Fruit fly (Drosophila melanogaster): ENCODE results near the gene Elys.

DNA sequence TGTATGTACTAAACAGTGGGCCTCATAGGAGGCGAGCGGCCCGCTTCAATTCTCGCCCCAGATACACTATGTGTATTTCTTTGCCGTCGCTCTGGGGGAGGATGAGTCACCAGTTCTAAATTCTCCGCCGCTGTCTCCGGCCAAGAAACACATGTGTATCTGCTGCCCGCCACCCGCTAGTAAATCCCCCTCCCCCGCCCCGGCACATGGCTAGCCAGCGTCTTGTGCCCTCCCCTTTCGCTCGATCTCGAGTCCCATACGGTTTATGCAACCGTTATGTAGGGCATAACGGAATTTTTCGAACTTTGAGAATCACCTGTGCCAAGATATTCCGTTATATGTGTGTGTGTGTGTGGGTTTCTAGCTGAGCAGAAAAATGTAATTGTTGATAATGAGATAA is 46.2 kb upstream of the Elys start:
- TF ChIP-seq CG15336 (GFP tag; IDR thresholded peaks at IDR 0.05), result no peak
- no peak for TF ChIP-seq dac (GFP tag; optimal IDR thresholded peaks at IDR 0.05)
- TF ChIP-seq Hr38 (GFP tag; optimal IDR thresholded peaks at IDR 0.05), result no peak
- TF ChIP-seq pdm3 (GFP tag; optimal IDR thresholded peaks at IDR 0.05), result no peak
- no peak for TF ChIP-seq salr (GFP tag; optimal IDR thresholded peaks at IDR 0.05)
- TF ChIP-seq Sox102F (GFP tag; optimal IDR thresholded peaks at IDR 0.05), result no peak
- no peak for TF ChIP-seq dsx (GFP tag; optimal IDR thresholded peaks at IDR 0.05; ENCODE audit: poor library complexity, severe bottlenecking)
